Worm (Caenorhabditis elegans) whole organism, early embryonic: Measurements from ENCODE around the gene ptp-2.

Experiments
- B0310.2 ChIP-seq: sonication (generic microtip); optimal IDR thresholded peaks from 2 replicates; lab custom pipeline; 2016; ENCODE audit warnings: mild to moderate bottlenecking, missing genetic modification characterization, missing compliant biosample characterization
- F13C5.2 ChIP-seq: sonication (generic microtip); optimal IDR thresholded peaks from 2 replicates; lab custom pipeline; 2017; ENCODE audit warnings: mild to moderate bottlenecking, missing genetic modification characterization, inconsistent platforms, missing compliant biosample characterization
- aly-1 ChIP-seq: sonication (generic microtip); optimal IDR thresholded peaks from 2 replicates; lab custom pipeline; 2016; ENCODE audit warnings: missing genetic modification characterization, missing compliant biosample characterization
- ama-1 ChIP-seq: fragments of 150-350 bp; optimal IDR thresholded peaks from 2 replicates; lab custom pipeline; 2014
- ceh-13 ChIP-seq: fragments of 200-800 bp; sonication (Bioruptor generic); optimal IDR thresholded peaks from 2 replicates; lab custom pipeline; 2018; ENCODE audit warnings: mild to moderate bottlenecking, missing genetic modification characterization, missing compliant biosample characterization
- ceh-36 ChIP-seq: sonication (generic microtip); optimal IDR thresholded peaks from 2 replicates; lab custom pipeline; 2016; ENCODE audit warnings: missing genetic modification characterization, inconsistent platforms, missing compliant biosample characterization
- ets-7 ChIP-seq: sonication (generic microtip); optimal IDR thresholded peaks from 2 replicates; lab custom pipeline; 2016; ENCODE audit warnings: missing genotype, missing genetic modification characterization, missing compliant biosample characterization
- flt-1 ChIP-seq: fragments of 200-800 bp; sonication (Bioruptor generic); IDR thresholded peaks from 2 replicates; pipeline ENCODE4 v1.3.6; 2022; ENCODE audit warnings: missing genetic modification characterization, missing compliant biosample characterization
- hmbx-1 ChIP-seq: sonication (generic microtip); optimal IDR thresholded peaks from 2 replicates; lab custom pipeline; 2016; ENCODE audit warnings: mild to moderate bottlenecking, missing genetic modification characterization, missing compliant biosample characterization
- hmg-4 ChIP-seq: fragments of 200-800 bp; sonication (Bioruptor generic); optimal IDR thresholded peaks from 2 replicates; lab custom pipeline; 2018; ENCODE audit warnings: mild to moderate bottlenecking, missing genetic modification characterization, missing compliant biosample characterization
- hnd-1 ChIP-seq: sonication (generic microtip); optimal IDR thresholded peaks from 2 replicates; lab custom pipeline; 2016; ENCODE audit warnings: missing genetic modification characterization, missing compliant biosample characterization
- pes-1 ChIP-seq: fragments of 200-800 bp; sonication (Bioruptor generic); IDR thresholded peaks from 2 replicates; pipeline ENCODE4 v1.3.6; 2022; ENCODE audit warnings: missing genetic modification reagents, missing genetic modification characterization, missing compliant biosample characterization
- scrt-1 ChIP-seq: fragments of 200-800 bp; sonication (Bioruptor generic); IDR thresholded peaks from 2 replicates; pipeline ENCODE4 v1.3.6; 2022; ENCODE audit warnings: missing genetic modification characterization, missing compliant biosample characterization
- sea-1 ChIP-seq: fragments of 200-800 bp; sonication (Bioruptor generic); conservative IDR thresholded peaks from 2 replicates; pipeline ENCODE4 v1.3.6; 2022; ENCODE audit warnings: missing genetic modification characterization, missing compliant biosample characterization
- tbx-11 ChIP-seq: fragments of 200-800 bp; sonication (Bioruptor generic); IDR thresholded peaks from 2 replicates; pipeline ENCODE4 v1.3.6; 2022; ENCODE audit warnings: missing genetic modification characterization, missing compliant biosample characterization
- tbx-37 ChIP-seq: fragments of 200-800 bp; sonication (Bioruptor generic); conservative IDR thresholded peaks from 2 replicates; pipeline ENCODE4 v1.3.6; 2022; ENCODE audit warnings: missing genetic modification reagents, missing genetic modification characterization, missing compliant biosample characterization
- tra-4 ChIP-seq: sonication (generic microtip); optimal IDR thresholded peaks from 2 replicates; lab custom pipeline; 2017; ENCODE audit warnings: missing genetic modification characterization, missing compliant biosample characterization

Gene ptp-2

ce11 chrII:5884252-5884651, 34.2 kb upstream of the ptp-2 start, which contains the start of gene rfip-1:
TSS of gene rfip-1 (plus strand) at chrII:5884552.
- TF ChIP-seq ama-1 (no peak), tra-4 (tag; lab: Kevin White, UChicago) (no peak), ets-7 (tag; lab: Kevin White, UChicago) (no peak), F13C5.2 (tag; lab: Kevin White, UChicago) (no peak), scrt-1 (GFP tag; lab: Robert Waterston, UW) (no peak), aly-1 (tag; lab: Kevin White, UChicago) (no peak), B0310.2 (tag; lab: Kevin White, UChicago) (no peak), flt-1 (no peak), ceh-36 (tag; lab: Kevin White, UChicago) (no peak), tbx-11 (no peak), sea-1 (no peak), ceh-13 (no peak), hnd-1 (tag; lab: Kevin White, UChicago) (no peak)

DNA sequence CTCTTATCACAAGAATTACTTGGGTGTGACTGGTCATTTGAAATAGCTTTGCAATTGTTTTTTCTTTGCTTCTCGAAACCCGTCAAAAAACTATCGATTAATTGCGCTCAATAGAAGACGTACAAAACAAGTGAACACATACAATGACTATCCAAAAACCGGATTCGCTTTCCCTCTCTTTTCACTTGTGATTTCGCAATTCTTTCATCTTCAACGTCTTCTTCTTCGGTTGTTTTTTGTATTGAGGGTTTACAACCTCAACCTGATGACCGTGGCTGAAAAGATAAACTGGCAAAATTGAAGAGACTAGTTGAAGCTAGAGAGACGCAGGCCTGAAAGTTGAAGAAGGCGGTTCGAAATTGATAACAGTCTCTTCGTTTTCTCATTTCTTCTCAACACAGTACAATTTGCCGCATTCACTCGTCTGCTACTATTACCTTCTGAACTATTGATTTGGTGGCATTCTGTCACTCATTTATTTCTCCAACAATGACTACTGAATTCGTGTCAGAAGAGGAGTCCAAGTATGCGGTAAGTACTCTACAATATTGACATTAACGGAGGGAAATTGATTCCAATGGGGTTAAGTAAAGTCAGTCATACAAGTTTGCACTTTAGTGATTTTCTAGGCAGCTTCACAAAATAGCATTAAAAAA, 32.4 kb upstream of the ptp-2 start:
- TF ChIP-seq sea-1: no peak
- TF ChIP-seq ceh-13: no peak
- no peak for TF ChIP-seq pes-1 (GFP tag; lab: Robert Waterston, UW)
- no peak for TF ChIP-seq F13C5.2 (tag; lab: Kevin White, UChicago)
- no peak for TF ChIP-seq hnd-1 (tag; lab: Kevin White, UChicago)
- no peak for TF ChIP-seq tra-4 (tag; lab: Kevin White, UChicago)
- no peak for TF ChIP-seq ama-1
- TF ChIP-seq tbx-37: no peak
- no peak for TF ChIP-seq aly-1 (tag; lab: Kevin White, UChicago)
- no peak for TF ChIP-seq tbx-11
- TF ChIP-seq scrt-1 (GFP tag; lab: Robert Waterston, UW): no peak
- TF ChIP-seq ets-7 (tag; lab: Kevin White, UChicago): no peak
- no peak for TF ChIP-seq B0310.2 (tag; lab: Kevin White, UChicago)
- no peak for TF ChIP-seq hmg-4 (GFP tag; lab: Kevin White, UChicago)

DNA sequence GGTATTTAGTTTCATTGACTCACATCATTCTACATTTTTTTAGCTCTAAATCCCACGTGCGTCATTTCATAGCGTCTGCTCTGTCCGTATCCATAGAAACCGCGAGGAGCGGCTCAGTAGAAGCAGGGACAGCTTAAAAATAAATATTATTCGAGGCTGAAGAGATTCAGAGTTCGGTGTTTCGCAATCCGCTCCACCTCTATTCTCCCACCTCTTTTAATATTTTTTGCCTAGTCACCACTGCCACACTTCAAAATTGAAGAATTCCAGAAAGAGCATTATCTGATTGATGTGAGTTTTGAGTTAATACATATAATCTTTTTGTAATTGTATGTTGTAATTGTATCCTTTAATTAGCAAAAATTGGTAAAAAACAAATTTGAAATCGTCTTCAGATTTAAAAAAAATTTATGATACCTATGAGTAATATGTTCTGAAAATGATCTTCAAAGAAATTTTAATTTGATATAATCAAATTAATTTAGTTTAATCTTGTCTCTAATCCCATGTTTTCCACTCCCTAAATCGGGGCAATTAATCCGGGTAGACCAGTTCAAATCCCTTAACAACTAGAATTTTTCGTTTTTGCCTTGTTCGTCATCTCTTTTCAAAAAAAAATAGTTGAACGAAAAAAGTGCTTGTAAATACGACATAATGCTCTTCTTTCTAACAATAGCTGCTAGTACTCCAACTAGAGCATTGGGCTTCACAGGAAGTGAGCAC, 28.9 kb upstream of the ptp-2 start:
- TF ChIP-seq sea-1 (no peak), ceh-36 (tag; lab: Kevin White, UChicago) (peak; percentile 64)

ce11 chrII:5892813-5893212, 25.6 kb upstream of the ptp-2 start:
- TF ChIP-seq hmbx-1 (no peak), tra-4 (tag; lab: Kevin White, UChicago) (no peak), pes-1 (GFP tag; lab: Robert Waterston, UW) (no peak), scrt-1 (GFP tag; lab: Robert Waterston, UW) (no peak), tbx-11 (no peak), ceh-36 (tag; lab: Kevin White, UChicago) (no peak), ceh-13 (no peak), tbx-37 (no peak), B0310.2 (tag; lab: Kevin White, UChicago) (no peak), hnd-1 (tag; lab: Kevin White, UChicago) (no peak), F13C5.2 (tag; lab: Kevin White, UChicago) (no peak), aly-1 (tag; lab: Kevin White, UChicago) (no peak), sea-1 (no peak), flt-1 (no peak), hmg-4 (GFP tag; lab: Kevin White, UChicago) (no peak), ets-7 (tag; lab: Kevin White, UChicago) (no peak), ama-1 (no peak)

DNA sequence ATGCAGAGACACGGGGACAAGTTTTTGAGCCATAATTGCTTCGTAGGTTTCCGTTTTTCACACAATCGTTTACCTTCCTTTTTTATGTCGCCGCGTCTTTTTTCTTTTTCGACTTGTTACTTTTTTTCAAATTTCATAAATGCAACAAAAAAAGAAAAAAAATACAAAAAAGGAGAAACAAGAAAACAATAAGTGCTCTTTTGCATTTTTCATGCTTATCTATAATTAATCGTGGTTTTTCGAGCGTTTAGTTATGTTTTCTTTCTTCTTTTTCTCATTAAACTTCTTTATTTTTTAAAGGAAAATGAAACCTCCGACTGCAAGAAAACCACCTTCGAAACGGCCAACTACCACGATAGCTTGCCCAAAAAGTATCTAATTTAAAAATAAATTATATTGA, 22.6 kb upstream of the ptp-2 start, which contains the start of gene F59G1.4:
Gene F59G1.4, plus strand, starts transcription at position 301 of the 400 bp plus-strand sequence.
- no peak for TF ChIP-seq hnd-1 (tag; lab: Kevin White, UChicago)
- no peak for TF ChIP-seq tbx-37
- TF ChIP-seq ceh-13: no peak
- TF ChIP-seq F13C5.2 (tag; lab: Kevin White, UChicago): no peak
- TF ChIP-seq ceh-36 (tag; lab: Kevin White, UChicago): no peak
- TF ChIP-seq tra-4 (tag; lab: Kevin White, UChicago): no peak
- TF ChIP-seq ama-1: no peak
- no peak for TF ChIP-seq ets-7 (tag; lab: Kevin White, UChicago)
- TF ChIP-seq tbx-11: no peak

DNA sequence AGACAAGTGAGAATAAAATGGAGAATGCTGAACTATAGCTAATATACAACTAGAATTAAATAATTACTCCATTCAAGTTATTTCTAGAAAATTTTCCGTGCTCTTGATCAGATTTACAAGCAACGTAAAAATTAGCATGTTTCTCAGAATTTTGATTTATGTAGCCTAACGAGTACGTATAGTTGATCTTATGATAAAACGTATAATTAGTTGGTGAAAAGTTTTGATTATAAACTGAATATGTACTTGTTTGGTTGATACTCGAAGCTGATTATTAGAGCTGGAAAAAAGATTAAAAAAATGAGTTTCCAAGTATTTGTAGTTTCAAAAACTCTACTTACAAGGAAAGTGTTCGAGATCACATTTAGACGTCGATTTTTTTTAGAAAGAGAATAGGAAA, 21.9 kb upstream of the ptp-2 start:
- TF ChIP-seq sea-1: no peak
- TF ChIP-seq hmg-4 (GFP tag; lab: Kevin White, UChicago): no peak
- no peak for TF ChIP-seq hnd-1 (tag; lab: Kevin White, UChicago)

- TF ChIP-seq ceh-36 (tag; lab: Kevin White, UChicago): no peak
- no peak for TF ChIP-seq ets-7 (tag; lab: Kevin White, UChicago)
- no peak for TF ChIP-seq flt-1
- TF ChIP-seq ceh-13: no peak
Observed at ce11 chrII:5899080-5899479, 19.4 kb upstream of the ptp-2 start.

DNA sequence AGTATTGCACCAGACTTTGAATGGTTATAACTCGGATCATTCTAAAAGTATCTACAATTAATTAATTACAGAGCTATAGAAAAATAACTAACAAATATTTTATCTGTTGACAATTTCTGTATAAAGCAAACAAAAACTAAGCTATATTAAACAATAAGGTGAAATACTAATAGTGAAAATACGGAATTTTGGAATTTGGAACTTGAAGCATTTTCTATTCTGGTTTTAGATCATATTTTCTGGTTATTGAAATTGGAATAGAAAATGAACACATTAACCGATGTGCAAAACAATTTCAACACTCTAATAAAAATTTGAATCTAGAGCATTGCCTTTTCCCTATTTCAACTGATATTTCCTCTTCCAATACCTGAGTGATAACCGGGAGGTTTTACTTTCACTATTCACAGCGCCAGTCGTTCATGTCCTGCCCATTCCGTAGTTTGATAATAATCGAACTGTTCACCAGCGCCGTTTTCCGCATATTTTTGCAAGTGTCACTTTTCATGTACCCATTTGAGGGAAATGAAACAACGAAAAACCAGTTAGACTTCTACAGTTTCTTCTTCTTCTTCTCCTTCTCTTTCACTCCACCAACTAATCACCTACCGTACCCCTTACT, 18.5 kb upstream of the ptp-2 start:
- TF ChIP-seq F13C5.2 (tag; lab: Kevin White, UChicago) (no peak), tbx-37 (no peak), scrt-1 (GFP tag; lab: Robert Waterston, UW) (no peak), ceh-36 (tag; lab: Kevin White, UChicago) (no peak), aly-1 (tag; lab: Kevin White, UChicago) (no peak), tbx-11 (no peak), hmbx-1 (no peak), hmg-4 (GFP tag; lab: Kevin White, UChicago) (no peak), sea-1 (no peak), hnd-1 (tag; lab: Kevin White, UChicago) (no peak), B0310.2 (tag; lab: Kevin White, UChicago) (no peak), ets-7 (tag; lab: Kevin White, UChicago) (no peak), flt-1 (no peak), pes-1 (GFP tag; lab: Robert Waterston, UW) (no peak), ama-1 (no peak)
